Fruit fly (Drosophila melanogaster): ENCODE measurements around the gene RIOK1.
A peak's percentile ranks its signal among the peaks of the same experiment; 100 is the strongest.

RIOK1 gene

DNA sequence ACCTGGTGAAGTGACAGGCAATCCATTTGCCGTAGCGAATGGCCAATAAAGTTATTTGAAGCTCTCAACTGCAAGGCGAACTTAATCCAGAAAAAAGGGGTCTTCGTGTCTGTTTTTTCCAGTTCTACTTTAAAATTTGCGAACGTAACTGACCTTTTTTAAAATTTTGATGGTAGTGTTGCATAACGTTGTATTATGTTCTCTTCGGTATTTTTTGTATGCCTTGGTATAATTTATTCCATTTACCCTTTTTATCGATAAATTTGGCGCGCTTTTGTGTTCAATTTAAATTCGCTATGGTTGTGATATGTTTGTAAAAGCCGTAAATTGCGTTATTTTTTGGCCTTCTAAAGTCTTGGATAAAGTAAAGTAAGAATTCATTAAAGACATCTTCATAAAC is 17.6 kb downstream of the RIOK1 start (continued):
- TF ChIP-seq CG13894 (tag; optimal IDR thresholded peaks at IDR 0.05), result no peak
- TF ChIP-seq GATAe (GFP tag; conservative IDR thresholded peaks at IDR 0.05), result no peak
- TF ChIP-seq dm (GFP tag; optimal IDR thresholded peaks at IDR 0.05), result no peak
- TF ChIP-seq CG9797 (GFP tag; optimal IDR thresholded peaks at IDR 0.05), result peak; percentile 23
- TF ChIP-seq HLH4C (GFP tag; IDR thresholded peaks at IDR 0.05; ENCODE audit: partially characterized antibody), result no peak
- no peak for TF ChIP-seq CG6175 (GFP tag; IDR thresholded peaks at IDR 0.05)
- no peak for TF ChIP-seq CG5953 (GFP tag; IDR thresholded peaks at IDR 0.05)
- TF ChIP-seq CG3995 (GFP tag; optimal IDR thresholded peaks at IDR 0.05), result no peak
- TF ChIP-seq Ets97D (GFP tag; optimal IDR thresholded peaks at IDR 0.05), result peak; percentile 33
- no peak for TF ChIP-seq CG10462 (GFP tag; optimal IDR thresholded peaks at IDR 0.05)
- TF ChIP-seq hbn (GFP tag; IDR thresholded peaks at IDR 0.05; ENCODE audit: partially characterized antibody), result no peak
- no peak for TF ChIP-seq CG13123 (GFP tag; optimal IDR thresholded peaks at IDR 0.05)
- TF ChIP-seq pros (GFP tag; optimal IDR thresholded peaks at IDR 0.05), result no peak
- peak; percentile 56; the same call in 1 of the 2 replicates for TF ChIP-seq CG13287 (GFP tag; IDR thresholded peaks at IDR 0.05; ENCODE audit: partially characterized antibody)
- TF ChIP-seq CG16815 (GFP tag; optimal IDR thresholded peaks at IDR 0.05), result no peak
- TF ChIP-seq CG14667 (GFP tag; IDR thresholded peaks at IDR 0.05), result no peak
- TF ChIP-seq Nf-YB (GFP tag; optimal IDR thresholded peaks at IDR 0.05), result no peak
- TF ChIP-seq CG2199 (GFP tag; IDR thresholded peaks at IDR 0.05), result no peak
- peak in 1 of 2 experiments; percentile 64 for TF ChIP-seq Pdp1 (GFP tag; optimal IDR thresholded peaks at IDR 0.05)
- no peak for TF ChIP-seq chif (GFP tag; optimal IDR thresholded peaks at IDR 0.05)
- TF ChIP-seq eve (GFP tag; optimal IDR thresholded peaks at IDR 0.05), result peak in 1 of 2 experiments; percentile 50
- no peak for TF ChIP-seq CG18764 (GFP tag; optimal IDR thresholded peaks at IDR 0.05)
- TF ChIP-seq vvl (GFP tag; IDR thresholded peaks at IDR 0.05), result peak; percentile 91
- no peak for TF ChIP-seq Meics (GFP tag; optimal IDR thresholded peaks at IDR 0.05)
- TF ChIP-seq Doc3 (GFP tag; IDR thresholded peaks at IDR 0.05; ENCODE audit: partially characterized antibody), result 0 out of 3 replicates have a peak, but pooled peaks have one; percentile 36
- TF ChIP-seq CG7357 (GFP tag; IDR thresholded peaks at IDR 0.05), result no peak
- no peak for TF ChIP-seq Trl (optimal IDR thresholded peaks at IDR 0.05)
- TF ChIP-seq Trl (GFP tag; optimal IDR thresholded peaks at IDR 0.05), result no peak
- no peak for TF ChIP-seq mam (GFP tag; optimal IDR thresholded peaks at IDR 0.05)
- TF ChIP-seq CG1603 (tag; optimal IDR thresholded peaks at IDR 0.05), result peak; percentile 5
- TF ChIP-seq CG12391 (tag; optimal IDR thresholded peaks at IDR 0.05), result no peak
- peak; percentile 81 for TF ChIP-seq stwl (tag; optimal IDR thresholded peaks at IDR 0.05)
- TF ChIP-seq gfzf (GFP tag; optimal IDR thresholded peaks at IDR 0.05), result peak; percentile 60
- TF ChIP-seq Chrac-16 (GFP tag; optimal IDR thresholded peaks at IDR 0.05), result no peak
- peak; percentile 36 for TF ChIP-seq BEAF-32 (GFP tag; optimal IDR thresholded peaks at IDR 0.05)
- no peak for TF ChIP-seq bbx (GFP tag; IDR thresholded peaks at IDR 0.05; ENCODE audit: partially characterized antibody)
- TF ChIP-seq CG11456 (GFP tag; IDR thresholded peaks at IDR 0.05), result no peak
- no peak for TF ChIP-seq kah (GFP tag; optimal IDR thresholded peaks at IDR 0.05)
- peak; percentile 23 for TF ChIP-seq Med (GFP tag)
- no peak for TF ChIP-seq CG31365 (tag; optimal IDR thresholded peaks at IDR 0.05)
- peak; percentile 93 for TF ChIP-seq E2f2 (GFP tag; IDR thresholded peaks at IDR 0.05)
- TF ChIP-seq fd64A (GFP tag; optimal IDR thresholded peaks at IDR 0.05), result no peak
- no peak for TF ChIP-seq ara (GFP tag; IDR thresholded peaks at IDR 0.05)
- TF ChIP-seq CG10267 (tag; optimal IDR thresholded peaks at IDR 0.05), result peak; percentile 93
- no peak for TF ChIP-seq CG9817 (tag; optimal IDR thresholded peaks at IDR 0.05)
- no peak for TF ChIP-seq kay (GFP tag; optimal IDR thresholded peaks at IDR 0.05)
- no peak for TF ChIP-seq Eip74EF (GFP tag; optimal IDR thresholded peaks at IDR 0.05)
- TF ChIP-seq NFAT (GFP tag; IDR thresholded peaks at IDR 0.05), result no peak
- 0 out of 2 replicates have a peak, but pooled peaks have one; percentile 10 for TF ChIP-seq MBD-R2 (GFP tag; IDR thresholded peaks at IDR 0.05)
- no peak for TF ChIP-seq CG11398 (GFP tag; optimal IDR thresholded peaks at IDR 0.05)
- TF ChIP-seq Dp (GFP tag; optimal IDR thresholded peaks at IDR 0.05), result peak; percentile 93
